Fruit fly (Drosophila melanogaster): Measurements from ENCODE around the gene CG15358.

- TF ChIP-seq Snoo (tag; optimal IDR thresholded peaks at IDR 0.05) (no peak), Pif1B (GFP tag; optimal IDR thresholded peaks at IDR 0.05) (peak; percentile 1), CG15710 (tag; optimal IDR thresholded peaks at IDR 0.05) (no peak), CG13204 (GFP tag; optimal IDR thresholded peaks at IDR 0.05) (no peak), CG9948 (tag; optimal IDR thresholded peaks at IDR 0.05) (no peak), EcR (GFP tag; optimal IDR thresholded peaks at IDR 0.05) (no peak), fd96Ca (GFP tag; IDR thresholded peaks at IDR 0.05) (peak; percentile 84), CG34367 (tag; optimal IDR thresholded peaks at IDR 0.05) (no peak), CG32121 (GFP tag; IDR thresholded peaks at IDR 0.05) (peak; percentile 94), gl (tag; optimal IDR thresholded peaks at IDR 0.05) (no peak), CG8301 (tag; optimal IDR thresholded peaks at IDR 0.05) (peak; percentile 20)
Observed at dm6 chr2L:1916461-1916860, 33.4 kb upstream of the CG15358 start.

Data from whole organism, pupa.